Fruit fly (Drosophila melanogaster) whole organism, adult: ENCODE results near the gene CG6912.

Source experiments
- CG11617 ChIP-seq: fragments of 200-800 bp; sonication (Bioruptor generic); optimal IDR thresholded peaks from 2 replicates; lab custom pipeline; 2017; ENCODE audit warnings: mild to moderate bottlenecking, missing biosample characterization, missing genetic modification reagents, missing genetic modification characterization
- CG5204 ChIP-seq: fragments of 200-800 bp; sonication (Bioruptor generic); optimal IDR thresholded peaks from 2 replicates; lab custom pipeline; 2016; ENCODE audit warnings: missing biosample characterization, missing genetic modification characterization
- Clk ChIP-seq: fragments of 200-800 bp; sonication (Bioruptor generic); optimal IDR thresholded peaks from 2 replicates; lab custom pipeline; 2017; ENCODE audit warnings: missing biosample characterization, missing genetic modification characterization
- Mnt ChIP-seq: fragments of 200-800 bp; sonication (Bioruptor generic); optimal IDR thresholded peaks from 2 replicates; lab custom pipeline; 2016; ENCODE audit warnings: missing biosample characterization, mild to moderate bottlenecking, missing genetic modification characterization
- bab1 ChIP-seq: fragments of 200-800 bp; sonication (Bioruptor generic); optimal IDR thresholded peaks from 3 replicates; lab custom pipeline; 2019; ENCODE audit warnings: missing biosample characterization, mild to moderate bottlenecking, missing genetic modification characterization, moderate library complexity
- cnc ChIP-seq, 2 experiments: fragments of >200 bp; optimal IDR thresholded peaks; 2 replicates each; lab custom pipeline; 2017
- pad ChIP-seq: fragments of 200-800 bp; sonication (Bioruptor generic); optimal IDR thresholded peaks from 3 replicates; lab custom pipeline; 2017; ENCODE audit warnings: missing biosample characterization, missing genetic modification characterization, mild to moderate bottlenecking, moderate library complexity, missing genetic modification reagents
- tj ChIP-seq: fragments of 200-800 bp; sonication (Bioruptor generic); optimal IDR thresholded peaks from 3 replicates; lab custom pipeline; 2017; ENCODE audit warnings: missing biosample characterization, mild to moderate bottlenecking, missing genetic modification characterization, moderate library complexity

DNA sequence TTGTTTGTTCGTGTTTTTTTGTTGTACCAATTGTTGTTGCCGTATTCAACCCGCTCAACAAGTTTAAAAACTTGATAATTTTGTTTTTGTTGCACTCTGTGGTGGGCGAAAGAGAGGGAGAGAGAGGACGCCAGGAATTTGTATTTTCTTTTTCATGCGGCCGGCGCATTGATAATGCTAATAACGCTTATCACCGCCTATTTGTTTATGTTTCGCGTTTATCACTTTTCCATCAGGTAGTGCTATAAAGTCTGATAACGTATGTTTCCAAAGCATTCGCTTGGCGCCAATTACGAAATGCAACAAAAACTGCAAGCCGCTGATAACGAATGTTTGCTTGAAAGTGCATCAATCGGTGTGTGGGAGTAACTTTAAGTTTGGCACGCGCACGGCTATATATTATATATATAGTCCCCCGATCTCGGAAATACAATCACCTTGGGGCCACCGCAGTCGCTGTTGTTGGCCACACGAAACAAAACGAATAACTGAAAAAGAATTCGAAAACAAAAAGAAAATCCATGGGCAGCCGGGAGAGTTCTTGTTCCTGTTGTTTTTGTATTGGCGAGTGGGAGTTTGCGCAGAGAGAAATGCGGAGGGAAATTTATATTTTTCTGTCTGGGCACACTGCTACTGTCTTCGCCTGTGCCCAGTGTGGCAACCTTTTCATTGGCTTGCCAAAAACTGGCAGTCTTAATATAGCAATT, 10.4 kb upstream of the CG6912 start, which contains the start of gene Glys:
- TF ChIP-seq Mnt (GFP tag; lab: Kevin White, UChicago) (peak; percentile 49), Clk (GFP tag; lab: Kevin White, UChicago) (no peak), tj (GFP tag; lab: Kevin White, UChicago) (peak; percentile 37), CG5204 (no peak), cnc (optimal IDR thresholded peaks at IDR 0.05; lab: Kevin White, UChicago) (no peak), pad (GFP tag; lab: Kevin White, UChicago) (no peak), bab1 (peak; percentile 20), CG11617 (GFP tag; lab: Kevin White, UChicago) (peak; percentile 50)
